Worm (Caenorhabditis elegans): ENCODE data around the gene Y62H9A.1.

ce11 chrX:11906626-11907025, 31.3 kb downstream of the Y62H9A.1 start:
- no peak for TF ChIP-seq nhr-77 (tag; optimal IDR thresholded peaks at IDR 0.05)
- TF ChIP-seq unc-39 (tag; optimal IDR thresholded peaks at IDR 0.05), result no peak
- TF ChIP-seq snpc-4 (tag; optimal IDR thresholded peaks at IDR 0.05), result no peak
- no peak for TF ChIP-seq nhr-43 (tag; optimal IDR thresholded peaks at IDR 0.05; ENCODE audit: poor library complexity, severe bottlenecking)
- TF ChIP-seq ama-1 (optimal IDR thresholded peaks at IDR 0.05), result no peak
- TF ChIP-seq hmg-11 (tag; optimal IDR thresholded peaks at IDR 0.05), result no peak
- no peak for TF ChIP-seq lin-15B (tag; optimal IDR thresholded peaks at IDR 0.05)
